Fruit fly (Drosophila melanogaster) whole organism, pupa: ENCODE data around the gene BNIP3.

Source experiments
- CG10348 ChIP-seq: fragments of 200-800 bp; sonication (Bioruptor generic); IDR thresholded peaks from 2 replicates; pipeline ENCODE4 v1.3.6; 2022; ENCODE audit warnings: missing biosample characterization, missing genetic modification characterization
- CG12605 ChIP-seq: fragments of 200-800 bp; sonication (Bioruptor generic); IDR thresholded peaks from 2 replicates; pipeline ENCODE4 v1.3.6; 2022; ENCODE audit warnings: missing biosample characterization, missing genetic modification characterization
- CG13204 ChIP-seq: fragments of 200-800 bp; sonication (Bioruptor generic); optimal IDR thresholded peaks from 2 replicates; lab custom pipeline; 2018; ENCODE audit warnings: missing biosample characterization, mild to moderate bottlenecking, missing genetic modification characterization, moderate library complexity
- CG14655 ChIP-seq: fragments of 200-800 bp; sonication (Bioruptor generic); optimal IDR thresholded peaks from 3 replicates; lab custom pipeline; 2017; ENCODE audit warnings: mild to moderate bottlenecking, missing biosample characterization, missing genetic modification reagents, missing genetic modification characterization
- CG17806 ChIP-seq: fragments of 200-800 bp; sonication (Bioruptor generic); optimal IDR thresholded peaks from 2 replicates; lab custom pipeline; 2018; ENCODE audit warnings: missing biosample characterization, mild to moderate bottlenecking, missing genetic modification characterization, moderate library complexity
- CG34367 ChIP-seq: fragments of 200-800 bp; sonication (Bioruptor generic); optimal IDR thresholded peaks from 2 replicates; lab custom pipeline; 2018; ENCODE audit warnings: missing biosample characterization, mild to moderate bottlenecking, missing genetic modification characterization
- CG4496 ChIP-seq: fragments of 200-800 bp; sonication (Bioruptor generic); IDR thresholded peaks from 3 replicates; pipeline ENCODE4 v1.3.6; 2022; ENCODE audit warnings: missing biosample characterization, missing genetic modification characterization
- EcR ChIP-seq: fragments of 200-800 bp; sonication (Bioruptor generic); optimal IDR thresholded peaks from 3 replicates; lab custom pipeline; 2019; ENCODE audit warnings: missing biosample characterization, missing genetic modification characterization, mild to moderate bottlenecking, moderate library complexity, missing genetic modification reagents
- Ets98B ChIP-seq: fragments of 200-800 bp; sonication (Bioruptor generic); IDR thresholded peaks from 2 replicates; pipeline ENCODE4 v1.3.6; 2022; ENCODE audit warnings: missing biosample characterization, missing genetic modification characterization
- Pif1A ChIP-seq: fragments of 200-800 bp; sonication (Bioruptor generic); optimal IDR thresholded peaks from 3 replicates; lab custom pipeline; 2016; ENCODE audit warnings: missing biosample characterization, missing genetic modification characterization
- Pif1B ChIP-seq: fragments of 200-800 bp; sonication (Bioruptor generic); optimal IDR thresholded peaks from 3 replicates; lab custom pipeline; 2016; ENCODE audit warnings: missing biosample characterization, missing genetic modification characterization
- Snoo ChIP-seq: fragments of 200-800 bp; sonication (Bioruptor generic); optimal IDR thresholded peaks from 3 replicates; lab custom pipeline; 2017; ENCODE audit warnings: missing biosample characterization, mild to moderate bottlenecking, missing genetic modification characterization, inconsistent platforms
- fd96Ca ChIP-seq: fragments of 200-800 bp; sonication (Bioruptor generic); IDR thresholded peaks from 3 replicates; pipeline ENCODE4 v1.3.6; 2022; ENCODE audit warnings: missing biosample characterization, missing genetic modification characterization
- gl ChIP-seq: fragments of 200-800 bp; sonication (Bioruptor generic); optimal IDR thresholded peaks from 2 replicates; lab custom pipeline; 2018; ENCODE audit warnings: missing biosample characterization, mild to moderate bottlenecking, missing genetic modification characterization

DNA sequence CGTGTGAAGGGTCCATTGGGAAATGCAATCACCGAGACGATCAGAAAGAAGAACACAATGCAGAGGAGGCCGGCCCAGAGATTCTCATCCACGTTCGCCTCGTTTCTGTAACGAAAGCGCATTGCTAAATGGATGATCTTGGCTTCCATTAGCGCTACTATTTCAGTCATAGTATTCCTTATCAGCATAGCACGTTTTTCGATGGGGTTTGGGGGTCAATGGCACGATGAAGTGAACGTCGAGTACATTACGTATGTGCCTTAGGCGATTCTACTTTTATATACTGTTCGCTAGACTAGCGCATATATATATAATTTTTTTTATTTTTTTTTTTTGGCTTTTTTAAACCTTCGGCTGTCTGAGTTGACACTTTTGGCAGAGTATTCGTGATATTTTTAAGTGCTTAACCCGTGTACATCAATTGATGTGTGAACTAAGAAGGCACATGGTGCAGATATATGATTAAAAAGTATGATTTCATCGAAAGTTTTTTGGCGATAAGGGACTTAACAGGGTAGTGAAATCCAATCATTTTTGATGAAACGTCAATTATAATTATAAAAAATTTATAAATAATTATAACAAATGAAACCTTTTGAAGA is 5.3 kb upstream of the BNIP3 start:
- TF ChIP-seq CG12605 (GFP tag; lab: Robert Waterston, UW) (no peak), Pif1A (GFP tag; lab: Kevin White, UChicago) (no peak), CG14655 (GFP tag; lab: Kevin White, UChicago) (no peak), CG17806 (tag; lab: Kevin White, UChicago) (no peak), EcR (GFP tag; lab: Kevin White, UChicago) (no peak), Pif1B (GFP tag; lab: Kevin White, UChicago) (no peak), CG10348 (no peak), CG4496 (no peak), gl (tag; lab: Kevin White, UChicago) (no peak), fd96Ca (no peak), Ets98B (no peak), CG13204 (no peak), Snoo (tag; lab: Kevin White, UChicago) (no peak), CG34367 (tag; lab: Kevin White, UChicago) (no peak)
